Fruit fly (Drosophila melanogaster) whole organism, larva: Measurements from ENCODE around the gene GAPcenA.

Source experiments
- noc ChIP-seq: fragments of 200-800 bp; sonication (Bioruptor generic); optimal IDR thresholded peaks from 3 replicates; lab custom pipeline; 2019; ENCODE audit warnings: missing biosample characterization, mild to moderate bottlenecking, missing genetic modification characterization, moderate library complexity

Gene GAPcenA

DNA sequence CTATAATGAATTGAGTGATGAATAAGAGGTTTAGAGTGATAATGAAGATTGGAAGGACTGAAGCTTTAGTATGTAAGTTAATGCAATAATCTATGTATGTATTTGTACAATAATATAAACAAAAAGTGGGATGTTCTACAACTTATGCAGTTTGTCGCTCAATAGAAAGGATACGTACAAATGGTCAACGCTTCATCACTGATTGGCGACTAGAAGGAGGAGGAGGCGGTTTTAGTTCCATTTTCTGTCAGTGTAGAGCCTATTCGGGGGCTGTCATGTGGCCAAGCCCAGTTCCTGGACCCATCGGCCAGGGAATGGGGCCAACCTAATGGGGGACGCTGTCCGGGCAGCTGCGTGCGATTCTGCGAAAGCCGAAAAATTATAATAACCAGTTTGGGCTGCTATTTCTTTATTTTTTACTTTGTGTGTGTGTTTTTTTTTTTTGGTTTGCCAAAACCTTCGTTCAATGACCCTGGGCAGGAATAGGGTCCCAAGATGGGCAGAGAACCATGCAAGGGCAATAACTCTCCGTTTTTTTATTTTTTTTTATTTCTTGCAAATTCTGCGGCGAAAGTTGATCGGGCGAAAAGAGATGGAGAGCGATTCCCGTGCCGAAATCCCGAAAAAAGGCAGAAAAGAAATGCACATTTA, 22.5 kb downstream of the GAPcenA start:
- no peak for TF ChIP-seq noc

DNA sequence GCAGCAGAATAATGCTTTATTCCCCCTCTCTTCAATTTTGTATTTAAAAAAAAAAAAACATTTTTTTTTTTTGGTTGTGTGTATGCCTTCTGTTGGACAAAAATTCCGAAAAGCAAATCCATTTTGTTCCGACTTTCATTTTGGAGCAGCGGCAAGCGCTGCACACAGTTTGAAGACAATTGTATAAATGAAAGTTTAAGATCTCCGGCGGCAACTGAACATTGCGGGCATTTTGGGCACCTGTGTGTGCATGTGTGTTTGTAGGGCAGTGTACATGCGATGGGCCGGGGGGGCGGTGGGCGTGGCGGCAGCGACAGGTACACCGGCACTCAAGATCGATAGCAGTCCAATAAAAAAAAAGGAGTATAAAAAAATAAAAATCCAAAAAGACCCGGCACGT, 23.1 kb downstream of the GAPcenA start:
- no peak for TF ChIP-seq noc

DNA sequence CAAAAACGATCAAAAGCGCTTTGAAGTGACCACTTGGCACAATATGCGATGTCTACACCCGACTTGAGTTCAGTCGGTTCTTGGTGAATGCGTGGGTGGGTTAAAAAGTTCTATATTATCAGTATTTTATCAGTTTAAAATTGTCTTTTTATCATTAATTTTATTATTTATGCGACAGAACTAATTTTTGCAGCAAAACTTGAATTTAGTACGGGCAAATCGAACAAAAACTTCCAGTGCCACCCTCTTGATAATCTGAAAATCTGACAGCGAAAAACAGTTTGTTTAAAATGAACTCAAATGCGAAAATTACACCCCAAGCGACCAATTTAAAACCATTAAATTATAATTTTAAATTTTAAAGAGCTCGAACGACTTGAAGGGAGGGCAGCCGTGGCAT, 24.6 kb downstream of the GAPcenA start:
- TF ChIP-seq noc = no peak

DNA sequence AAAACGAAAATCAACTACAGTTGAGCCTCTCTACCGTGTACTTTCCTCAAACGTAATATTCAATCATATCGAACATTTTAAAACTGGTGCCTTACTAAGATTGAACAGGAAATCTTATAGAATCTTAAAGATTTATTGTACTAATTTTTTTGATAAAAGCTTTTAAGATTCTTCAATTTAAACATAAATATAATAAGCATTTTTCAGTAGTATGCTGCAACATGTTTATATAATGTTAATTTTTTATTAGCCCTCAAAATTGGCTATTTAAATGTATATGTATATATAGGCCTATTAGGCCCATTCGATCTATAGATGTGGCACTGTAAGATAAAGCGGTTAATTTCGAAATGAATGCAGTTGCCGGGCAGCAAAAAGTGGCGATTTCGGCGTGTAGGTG, 25.2 kb downstream of the GAPcenA start:
- no peak for TF ChIP-seq noc

DNA sequence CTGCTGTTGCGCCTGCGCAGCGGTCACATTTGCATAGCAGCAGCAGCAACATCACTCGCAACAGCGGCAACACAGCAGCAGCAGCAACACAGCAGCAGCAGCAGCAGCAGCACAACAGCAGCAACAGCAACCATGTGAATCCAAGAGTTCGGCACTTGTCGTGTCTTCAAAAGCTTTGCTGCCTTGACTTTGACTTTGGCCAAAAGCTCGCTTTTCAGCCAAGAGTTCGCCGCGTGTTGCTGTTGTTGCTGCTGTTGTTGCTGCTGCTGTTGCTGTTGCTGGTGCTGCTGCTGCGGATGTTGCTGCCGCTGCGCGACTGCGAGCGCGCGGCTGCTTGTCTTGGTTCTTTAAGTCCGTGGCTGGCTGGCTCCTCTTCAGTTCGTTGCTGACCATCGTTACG, 25.7 kb downstream of the GAPcenA start, which contains the start of gene ImpE1:
TSS of gene ImpE1 (plus strand) at position 371 of the 400 bp plus-strand sequence.
- TF ChIP-seq noc = no peak

DNA sequence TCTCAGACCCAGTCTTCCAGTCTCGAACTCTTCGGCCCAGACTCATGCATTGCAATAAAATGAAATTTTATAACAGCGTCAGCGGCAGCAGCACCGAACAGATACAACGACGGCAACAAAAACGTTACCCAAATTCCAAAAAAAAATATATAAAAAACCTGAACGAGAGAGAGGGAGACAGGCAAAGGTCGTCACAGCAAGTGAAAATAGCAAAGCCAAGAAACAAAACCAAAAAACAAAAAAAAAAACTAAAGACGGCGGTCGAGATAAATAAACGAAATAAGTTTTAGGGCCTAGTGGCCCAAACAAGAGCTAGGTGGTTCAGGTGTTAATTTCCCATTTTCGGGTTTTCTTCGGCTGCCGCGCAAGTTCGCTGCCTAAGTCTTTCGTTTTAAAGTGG, 27.7 kb downstream of the GAPcenA start:
- no peak for TF ChIP-seq noc

DNA sequence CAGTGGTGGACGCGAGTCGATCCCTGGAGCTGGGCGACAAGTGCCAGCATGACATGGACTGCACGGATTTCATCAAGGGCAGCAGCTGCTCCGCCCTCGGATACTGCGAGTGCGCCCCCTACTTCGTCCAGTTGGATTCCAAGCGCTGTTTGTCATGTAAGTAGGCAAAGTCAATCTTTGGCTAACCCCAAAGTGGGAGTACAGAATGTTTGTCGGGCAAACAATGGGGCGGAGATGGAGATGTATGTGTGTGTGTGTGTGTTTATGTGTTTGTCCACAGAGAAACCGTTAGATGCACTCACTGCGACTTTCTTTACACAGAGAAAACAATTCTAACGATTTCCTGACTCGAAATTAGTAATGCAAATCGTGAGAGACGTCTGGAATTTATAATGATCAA, 32.8 kb downstream of the GAPcenA start:
- no peak for TF ChIP-seq noc

DNA sequence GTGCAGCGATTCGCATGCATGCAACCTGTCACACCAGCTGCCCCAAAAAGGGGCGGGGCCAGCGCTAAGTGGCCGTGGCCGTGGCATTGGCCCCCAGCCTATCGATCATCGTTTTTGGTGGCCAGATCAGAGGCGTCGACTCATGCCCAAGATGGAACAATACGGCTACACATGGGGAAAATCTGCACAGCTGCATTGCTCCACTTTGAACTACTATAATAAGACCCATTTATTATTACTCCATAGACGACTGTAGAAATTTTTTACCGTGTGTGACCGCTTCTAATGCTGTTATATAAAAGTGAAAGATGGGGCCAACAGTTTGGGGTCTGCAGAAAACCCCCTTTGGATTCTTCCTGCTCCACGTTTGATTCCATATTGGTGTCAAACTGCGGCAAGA, 37.6 kb downstream of the GAPcenA start:
- TF ChIP-seq noc = no peak

DNA sequence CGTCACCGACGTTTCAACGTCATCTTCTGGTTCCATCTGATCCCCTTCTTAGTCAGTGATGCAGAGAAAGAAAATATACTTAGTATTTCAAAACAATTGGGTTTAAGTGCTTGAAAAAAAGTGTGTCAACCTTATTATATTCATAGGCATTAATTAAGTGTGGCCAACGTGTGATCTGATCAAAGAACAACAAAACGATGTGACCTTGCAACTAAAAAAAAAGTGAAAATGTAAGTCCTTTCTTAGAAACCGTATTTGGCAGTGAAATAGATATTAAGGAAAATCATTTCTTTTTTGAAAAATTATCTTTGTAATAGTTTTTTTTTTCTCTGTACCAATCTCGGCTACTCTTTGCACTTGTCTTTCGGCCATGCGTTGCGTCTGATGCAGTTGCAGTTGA, 38.7 kb downstream of the GAPcenA start:
- no peak for TF ChIP-seq noc

DNA sequence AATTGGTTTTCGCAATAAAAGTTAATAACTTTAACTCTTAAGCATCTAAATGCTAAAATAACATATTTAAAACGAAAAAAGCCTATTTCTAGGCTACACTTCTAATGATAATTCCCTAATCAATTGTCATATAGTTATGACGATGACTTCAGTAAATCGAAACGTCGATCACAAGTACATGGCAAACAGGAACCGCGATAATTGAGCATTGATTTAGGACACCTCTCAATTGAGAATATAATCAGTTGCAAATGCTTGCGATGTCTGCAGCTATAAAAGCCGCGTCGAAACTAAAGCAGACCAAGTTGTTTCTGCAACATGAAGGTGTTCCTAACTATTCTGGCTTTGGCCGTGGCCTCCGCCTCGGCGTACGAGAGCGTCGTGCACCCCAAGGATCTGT, 44.9 kb downstream of the GAPcenA start, which contains the start of gene Jon66Ci:
TSS of gene Jon66Ci (plus strand) at position 301 of the 400 bp plus-strand sequence.
- peak; percentile 33 for TF ChIP-seq noc

DNA sequence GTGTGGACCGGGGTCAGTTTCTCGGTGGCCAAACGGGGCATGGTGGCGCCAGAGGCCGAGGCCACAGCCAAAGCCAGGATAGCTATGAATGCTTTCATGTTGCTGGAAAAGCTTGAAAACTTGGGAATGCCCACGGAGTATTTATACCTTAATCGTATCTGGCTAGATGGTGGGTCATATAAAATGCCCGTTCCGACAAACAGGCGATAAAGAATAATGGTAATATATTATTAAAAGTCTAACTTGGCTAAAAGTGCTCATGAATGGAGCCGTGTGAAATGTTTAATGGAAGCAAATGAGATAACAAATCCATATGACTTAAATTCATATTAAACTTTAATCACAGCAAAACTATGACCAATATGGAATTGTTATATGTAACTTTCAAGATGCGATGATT, 47.2 kb downstream of the GAPcenA start, which contains the start of gene Jon66Cii:
TSS of gene Jon66Cii (minus strand) at position 101 of the 400 bp plus-strand sequence.
- TF ChIP-seq noc = no peak

DNA sequence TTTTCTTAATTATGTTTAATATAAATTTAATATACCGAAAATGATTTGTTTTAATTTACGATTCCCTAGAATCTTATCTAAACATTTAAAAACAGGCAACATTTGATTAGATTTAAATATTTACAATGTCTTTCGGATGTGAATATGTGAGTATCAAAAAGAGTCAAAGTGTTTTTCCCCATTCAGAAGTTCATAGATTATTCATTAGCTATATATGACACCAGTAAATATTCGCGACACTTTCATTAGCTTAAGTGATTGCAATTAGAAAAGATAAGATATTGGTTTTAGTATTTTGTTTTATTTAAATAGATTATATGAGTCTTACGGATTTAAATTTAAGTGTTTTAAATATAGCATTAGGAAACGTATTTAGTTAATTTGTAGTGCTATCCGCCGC, 47.8 kb downstream of the GAPcenA start:
- peak; percentile 81 for TF ChIP-seq noc

DNA sequence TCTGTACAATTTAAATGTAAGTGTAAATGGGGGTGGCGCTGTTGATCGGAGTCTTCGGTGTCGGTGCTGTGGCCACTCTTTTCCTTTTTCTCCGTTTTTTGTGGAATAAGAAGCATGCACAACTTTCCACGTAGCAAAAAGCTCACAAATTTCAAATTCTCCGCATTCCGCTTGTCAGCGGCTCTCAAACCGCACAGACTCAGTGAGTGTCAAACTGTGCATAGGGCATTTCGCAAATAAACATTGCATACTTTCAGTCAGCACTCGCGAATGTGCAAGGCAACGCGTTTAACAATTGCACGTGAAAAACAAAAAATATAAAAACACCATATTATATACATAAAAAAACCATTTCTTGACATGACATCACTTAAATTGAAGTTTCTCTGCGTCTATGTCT, 48.6 kb downstream of the GAPcenA start:
- no peak for TF ChIP-seq noc

DNA sequence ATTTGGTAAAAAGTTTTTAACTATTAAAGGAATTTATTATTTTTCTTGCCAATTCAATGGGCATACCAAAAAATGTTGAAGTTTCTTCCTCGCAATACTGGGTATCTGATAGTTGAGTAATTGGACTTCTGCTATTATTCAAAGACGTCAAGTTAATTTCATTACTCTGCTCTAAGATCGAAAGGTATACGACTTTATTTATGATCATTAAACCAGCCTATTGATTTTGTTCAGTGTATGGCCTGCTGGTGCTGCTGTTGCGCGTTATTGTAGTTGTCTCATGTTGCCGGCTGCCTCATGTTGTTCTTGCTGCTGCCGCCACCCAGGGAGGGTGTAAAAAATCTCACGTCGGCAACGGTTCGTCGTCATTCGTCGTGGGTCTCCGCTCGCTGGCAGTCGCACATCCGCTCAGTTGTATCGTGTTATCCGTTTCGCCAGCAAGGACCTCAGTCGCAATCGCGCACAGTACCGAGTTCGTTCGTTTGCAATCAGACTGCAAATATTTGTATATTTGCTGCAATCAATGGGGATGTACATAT, 49.3 kb downstream of the GAPcenA start, which contains the start of gene CG7120:
TSS of gene CG7120 (plus strand) at position 371 of the 539 bp plus-strand sequence.
- no peak for TF ChIP-seq noc

DNA sequence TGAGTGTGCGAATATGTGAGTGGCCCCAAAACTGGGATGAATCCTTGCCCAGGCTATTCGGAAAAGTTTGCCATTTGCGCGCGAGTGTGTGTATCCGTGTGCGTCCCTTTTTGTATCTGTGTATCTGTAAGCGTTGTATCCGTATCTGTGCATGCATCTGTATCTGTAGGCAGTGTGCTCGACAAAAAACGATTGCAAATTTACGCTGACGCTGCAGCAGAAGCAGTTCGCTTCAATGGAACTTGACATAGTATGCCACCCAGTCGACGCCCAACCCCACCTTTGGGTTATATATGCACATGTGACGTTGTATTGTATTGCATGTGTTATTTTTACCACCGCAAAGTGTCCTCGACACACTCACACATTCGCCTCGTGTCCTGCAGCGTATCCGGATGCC, 49.8 kb downstream of the GAPcenA start:
- TF ChIP-seq noc = no peak

DNA sequence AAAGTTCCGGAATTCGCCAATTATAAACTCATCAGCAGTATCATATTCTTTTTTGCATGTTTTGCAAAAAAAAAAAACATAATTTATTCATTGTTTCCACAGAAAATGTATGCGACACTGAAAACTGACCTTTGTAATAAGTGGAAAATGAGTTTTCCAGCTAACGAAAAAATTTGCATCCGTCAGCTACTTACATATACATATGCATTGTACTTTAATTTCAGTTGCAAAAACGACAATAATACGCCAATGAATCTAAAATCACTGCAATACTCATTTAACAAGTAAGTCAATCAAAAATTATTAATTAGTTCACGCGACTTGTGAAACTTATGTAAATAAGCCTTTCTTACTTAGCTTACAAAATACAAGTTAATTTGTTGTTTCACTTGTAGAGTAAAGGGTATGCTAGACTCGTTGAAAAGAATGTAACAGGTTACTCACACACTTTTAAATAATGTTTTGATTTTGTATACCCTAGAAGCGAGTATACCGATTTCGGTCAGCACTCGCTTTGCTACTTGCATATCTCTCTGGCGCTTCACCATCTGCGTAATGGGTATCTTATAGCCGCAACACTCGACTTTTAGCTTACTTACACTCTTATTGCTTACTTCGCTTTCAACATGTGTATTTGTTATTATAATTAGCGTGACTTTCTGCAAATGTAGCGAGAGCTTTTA, 52.5 kb downstream of the GAPcenA start:
- no peak for TF ChIP-seq noc
